Worm (Caenorhabditis elegans): ENCODE measurements around the gene ZK1236.1.

DNA sequence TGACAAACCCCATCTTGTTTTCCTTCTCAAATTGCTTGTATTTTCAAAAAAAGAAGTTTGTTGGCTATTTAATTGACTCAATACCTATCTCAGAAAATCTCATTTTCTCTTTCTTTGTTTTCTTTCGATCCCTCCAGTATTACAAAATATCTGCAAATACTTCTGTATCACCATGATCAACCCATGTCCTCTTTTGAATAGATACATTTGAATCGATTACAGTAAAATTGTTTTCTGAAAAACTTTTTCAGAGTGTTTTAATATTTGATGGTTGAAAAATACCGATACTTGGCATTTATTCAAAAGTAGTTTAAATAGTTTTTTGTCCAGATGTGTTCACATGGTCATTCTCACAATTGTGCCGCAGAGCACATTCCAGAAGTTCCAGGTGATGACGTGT is 19.9 kb upstream of the ZK1236.1 start, which contains the start of gene ZK353.9:
- no peak for TF ChIP-seq T26A5.8 (tag; optimal IDR thresholded peaks at IDR 0.05)
- TF ChIP-seq aptf-2 (GFP tag; conservative IDR thresholded peaks at IDR 0.05) = no peak
- no peak for TF ChIP-seq hmg-20 (GFP tag; IDR thresholded peaks at IDR 0.05)
- TF ChIP-seq madf-6 (GFP tag; IDR thresholded peaks at IDR 0.05) = no peak
- TF ChIP-seq dox-1 (GFP tag; IDR thresholded peaks at IDR 0.05) = no peak
- no peak for TF ChIP-seq B0336.3 (GFP tag; IDR thresholded peaks at IDR 0.05)
- no peak for TF ChIP-seq efl-1 (GFP tag; optimal IDR thresholded peaks at IDR 0.05)
- no peak for TF ChIP-seq gei-17 (GFP tag; optimal IDR thresholded peaks at IDR 0.05)

Data from whole organism, young adult.